Fruit fly (Drosophila melanogaster): ENCODE results near the gene Cpr72Ea.
A peak's percentile ranks its signal among the peaks of the same experiment; 100 is the strongest.

Gene Cpr72Ea

dm6 chr3L:16362119-16362653, at the start of gene Cpr72Ea:
Gene Cpr72Ea (plus strand): TSS chr3L:16362603.
- no peak for TF ChIP-seq NFAT (GFP tag; IDR thresholded peaks at IDR 0.05)
- TF ChIP-seq CG4820 (GFP tag; optimal IDR thresholded peaks at IDR 0.05): no peak
- TF ChIP-seq CG10543 (GFP tag; optimal IDR thresholded peaks at IDR 0.05): no peak
- no peak for TF ChIP-seq CG7357 (GFP tag; IDR thresholded peaks at IDR 0.05)
- TF ChIP-seq CG14965 (GFP tag; optimal IDR thresholded peaks at IDR 0.05; ENCODE audit: borderline replicate concordance): no peak
- TF ChIP-seq dan (GFP tag; IDR thresholded peaks at IDR 0.05): no peak
- TF ChIP-seq ATbp (GFP tag; optimal IDR thresholded peaks at IDR 0.05): no peak
- TF ChIP-seq CG8765 (GFP tag; IDR thresholded peaks at IDR 0.05): no peak
- no peak for TF ChIP-seq ap (GFP tag; IDR thresholded peaks at IDR 0.05)
- no peak for TF ChIP-seq HLH4C (GFP tag; IDR thresholded peaks at IDR 0.05; ENCODE audit: partially characterized antibody)
- TF ChIP-seq CG11696 (GFP tag; IDR thresholded peaks at IDR 0.05): no peak
- no peak for TF ChIP-seq CG17612 (GFP tag; IDR thresholded peaks at IDR 0.05)
- TF ChIP-seq CG11560 (tag; IDR thresholded peaks at IDR 0.05): no peak
- TF ChIP-seq CkIIα-i1 (GFP tag; IDR thresholded peaks at IDR 0.05): no peak
- TF ChIP-seq z (GFP tag; IDR thresholded peaks at IDR 0.05): no peak

- TF ChIP-seq slbo (GFP tag; IDR thresholded peaks at IDR 0.05) (no peak), CG2875 (GFP tag; optimal IDR thresholded peaks at IDR 0.05) (no peak), lov (optimal IDR thresholded peaks at IDR 0.05) (no peak), lov (GFP tag; IDR thresholded peaks at IDR 0.05) (0 out of 3 replicates have a peak, but pooled peaks have one; percentile 22), sob (GFP tag; IDR thresholded peaks at IDR 0.05) (no peak), tin (GFP tag; optimal IDR thresholded peaks at IDR 0.05) (no peak)
Measured at dm6 chr3L:16313985-16314384, 48.4 kb upstream of the Cpr72Ea start, which contains the start of gene CG13062. Gene CG13062 (plus strand): TSS chr3L:16314285.

dm6 chr3L:16317724-16318123, 44.7 kb upstream of the Cpr72Ea start, which contains the start of gene Nplp3:
Gene Nplp3 (plus strand): TSS chr3L:16318024.
- TF ChIP-seq Poxn (GFP tag; IDR thresholded peaks at IDR 0.05): no peak
- no peak for TF ChIP-seq CG32532 (GFP tag; IDR thresholded peaks at IDR 0.05)
- TF ChIP-seq PHDP (tag; optimal IDR thresholded peaks at IDR 0.05): no peak
- TF ChIP-seq Stat92E (GFP tag; optimal IDR thresholded peaks at IDR 0.05): no peak
- no peak for TF ChIP-seq CG14050 (GFP tag; IDR thresholded peaks at IDR 0.05)
- no peak for TF ChIP-seq CG8281 (tag; optimal IDR thresholded peaks at IDR 0.05)
- TF ChIP-seq CG16813 (GFP tag; IDR thresholded peaks at IDR 0.05; ENCODE audit: partially characterized antibody): no peak
- no peak for TF ChIP-seq CG12659 (GFP tag; optimal IDR thresholded peaks at IDR 0.05)
- TF ChIP-seq CG1233 (GFP tag; optimal IDR thresholded peaks at IDR 0.05): no peak
- no peak for TF ChIP-seq Camta (GFP tag; optimal IDR thresholded peaks at IDR 0.05)
- TF ChIP-seq CG8478 (optimal IDR thresholded peaks at IDR 0.05): no peak
- TF ChIP-seq CG18262 (tag; optimal IDR thresholded peaks at IDR 0.05): no peak
- no peak for TF ChIP-seq CG3163 (GFP tag; optimal IDR thresholded peaks at IDR 0.05)
- TF ChIP-seq Xbp1 (GFP tag; optimal IDR thresholded peaks at IDR 0.05): no peak

dm6 chr3L:16319399-16319906, 43.0 kb upstream of the Cpr72Ea start, which contains the start of the genes CG13041 and CG13060:
Gene CG13041 (minus strand): TSS chr3L:16319526.
Gene CG13060 (plus strand): TSS chr3L:16319856.
- TF ChIP-seq CG17361 (GFP tag; IDR thresholded peaks at IDR 0.05) (no peak), phol (tag; optimal IDR thresholded peaks at IDR 0.05) (no peak), Sry-δ (GFP tag; optimal IDR thresholded peaks at IDR 0.05) (no peak), Deaf1 (tag; optimal IDR thresholded peaks at IDR 0.05) (peak; percentile 68), chinmo (GFP tag; IDR thresholded peaks at IDR 0.05; ENCODE audit: partially characterized antibody) (0 out of 4 replicates have a peak, but pooled peaks have one; percentile 61), CG4360 (GFP tag; IDR thresholded peaks at IDR 0.05) (no peak)
